Fruit fly (Drosophila melanogaster): ENCODE data around the gene Cdep.

Cdep gene

dm6 chr3R:4960898-4961819, 50.8 kb downstream of the Cdep start, which contains the start of gene Jhbp2 (continued):
- no peak for TF ChIP-seq ind (GFP tag; optimal IDR thresholded peaks at IDR 0.05)
- no peak for TF ChIP-seq Gsc (GFP tag; IDR thresholded peaks at IDR 0.05)
- no peak for TF ChIP-seq CG12769 (tag; optimal IDR thresholded peaks at IDR 0.05)
- no peak for TF ChIP-seq CG4424 (GFP tag; optimal IDR thresholded peaks at IDR 0.05)
- peak; percentile 3 for TF ChIP-seq CG18262 (tag; optimal IDR thresholded peaks at IDR 0.05)
- no peak for TF ChIP-seq CG6813 (GFP tag; optimal IDR thresholded peaks at IDR 0.05)
- no peak for TF ChIP-seq CG12942 (GFP tag; optimal IDR thresholded peaks at IDR 0.05)
- TF ChIP-seq CG6272 (GFP tag; IDR thresholded peaks at IDR 0.05) = no peak
- TF ChIP-seq Deaf1 (tag; optimal IDR thresholded peaks at IDR 0.05) = peak; percentile 19
- TF ChIP-seq Blimp-1 (GFP tag; optimal IDR thresholded peaks at IDR 0.05) = peak; percentile 97
- TF ChIP-seq CG4854 (GFP tag; optimal IDR thresholded peaks at IDR 0.05) = no peak
- no peak for TF ChIP-seq CG8944 (GFP tag; optimal IDR thresholded peaks at IDR 0.05)
- no peak for TF ChIP-seq CG11696 (GFP tag; IDR thresholded peaks at IDR 0.05)
- TF ChIP-seq CG11504 (tag; optimal IDR thresholded peaks at IDR 0.05) = peak; percentile 10
- no peak for TF ChIP-seq al (GFP tag; IDR thresholded peaks at IDR 0.05)
- no peak for TF ChIP-seq Max (GFP tag; optimal IDR thresholded peaks at IDR 0.05)
- TF ChIP-seq bsh (GFP tag; optimal IDR thresholded peaks at IDR 0.05) = peak in 1 of 2 experiments; percentile 28
- TF ChIP-seq CG18476 (GFP tag; optimal IDR thresholded peaks at IDR 0.05) = no peak

DNA sequence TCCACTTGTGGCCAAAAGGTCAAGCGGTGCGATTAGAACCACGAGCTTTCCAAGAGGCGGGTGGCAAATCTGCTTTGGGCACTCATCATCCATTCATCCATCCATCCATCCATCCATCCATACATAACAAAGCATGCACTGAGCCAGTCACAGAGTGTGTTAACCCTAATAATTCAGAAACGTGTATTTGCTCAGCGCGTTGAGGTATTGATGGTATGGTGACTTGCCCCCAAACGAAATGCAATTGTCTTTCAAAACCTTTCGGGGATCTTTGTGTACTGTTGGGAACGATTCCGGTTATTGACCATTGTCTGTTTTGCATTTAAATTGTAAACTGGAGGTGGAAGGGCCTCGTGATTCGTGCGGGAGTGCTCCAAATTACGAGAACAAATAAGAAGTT, 51.6 kb downstream of the Cdep start:
- TF ChIP-seq CG11085 (GFP tag; IDR thresholded peaks at IDR 0.05) (no peak), Gsc (GFP tag; IDR thresholded peaks at IDR 0.05) (no peak), Hr78 (GFP tag; optimal IDR thresholded peaks at IDR 0.05) (peak in 1 of 2 experiments; percentile 43), Opbp (GFP tag; IDR thresholded peaks at IDR 0.05; ENCODE audit: partially characterized antibody) (0 out of 3 replicates have a peak, but pooled peaks have one; percentile 16), Meics (GFP tag; optimal IDR thresholded peaks at IDR 0.05) (no peak), kni (GFP tag; optimal IDR thresholded peaks at IDR 0.05) (peak; percentile 77), wor (GFP tag; IDR thresholded peaks at IDR 0.05) (no peak), mirr (GFP tag; optimal IDR thresholded peaks at IDR 0.05) (no peak), Med (GFP tag) (peak; percentile 65), slbo (GFP tag; IDR thresholded peaks at IDR 0.05) (no peak), CG10565 (GFP tag; optimal IDR thresholded peaks at IDR 0.05) (no peak), sc (optimal IDR thresholded peaks at IDR 0.05) (no peak), sc (GFP tag; optimal IDR thresholded peaks at IDR 0.05) (no peak), CG8281 (tag; optimal IDR thresholded peaks at IDR 0.05) (peak; percentile 98)

- TF ChIP-seq zf30C (GFP tag; optimal IDR thresholded peaks at IDR 0.05) = peak; percentile 2
- TF ChIP-seq ind (GFP tag; optimal IDR thresholded peaks at IDR 0.05) = peak; percentile 11
- no peak for TF ChIP-seq twi (tag; optimal IDR thresholded peaks at IDR 0.05)
- peak; percentile 84 for TF ChIP-seq Med (GFP tag)
- TF ChIP-seq CG1603 (tag; optimal IDR thresholded peaks at IDR 0.05) = peak; percentile 20
- TF ChIP-seq phol (tag; optimal IDR thresholded peaks at IDR 0.05) = peak; percentile 20
- peak; percentile 44 for TF ChIP-seq shn (GFP tag; optimal IDR thresholded peaks at IDR 0.05)
- peak; percentile 26 for TF ChIP-seq Lhr (GFP tag; optimal IDR thresholded peaks at IDR 0.05)
- TF ChIP-seq CG2199 (GFP tag; IDR thresholded peaks at IDR 0.05) = peak; percentile 100
- peak; percentile 25; the same call in 1 of the 2 replicates for TF ChIP-seq sob (GFP tag; IDR thresholded peaks at IDR 0.05)
- 0 out of 3 replicates have a peak, but pooled peaks have one; percentile 31 for TF ChIP-seq vnd (GFP tag; IDR thresholded peaks at IDR 0.05; ENCODE audit: partially characterized antibody)
- TF ChIP-seq Hmr (GFP tag; optimal IDR thresholded peaks at IDR 0.05) = peak; percentile 40
- no peak for TF ChIP-seq Dip2 (GFP tag; IDR thresholded peaks at IDR 0.05)
- no peak for TF ChIP-seq abd-A (tag; optimal IDR thresholded peaks at IDR 0.05)
- peak; percentile 47 for TF ChIP-seq stwl (tag; optimal IDR thresholded peaks at IDR 0.05)
- peak; percentile 3 for TF ChIP-seq her (GFP tag; optimal IDR thresholded peaks at IDR 0.05)
- TF ChIP-seq sd (tag; optimal IDR thresholded peaks at IDR 0.05) = peak; percentile 43
- peak; percentile 25; the same call in 1 of the 4 replicates for TF ChIP-seq Gug (GFP tag; IDR thresholded peaks at IDR 0.05)
Observed at dm6 chr3R:4962689-4963088, 52.3 kb downstream of the Cdep start.
